Worm (Caenorhabditis elegans): ENCODE data around the gene F09G8.5.

DNA sequence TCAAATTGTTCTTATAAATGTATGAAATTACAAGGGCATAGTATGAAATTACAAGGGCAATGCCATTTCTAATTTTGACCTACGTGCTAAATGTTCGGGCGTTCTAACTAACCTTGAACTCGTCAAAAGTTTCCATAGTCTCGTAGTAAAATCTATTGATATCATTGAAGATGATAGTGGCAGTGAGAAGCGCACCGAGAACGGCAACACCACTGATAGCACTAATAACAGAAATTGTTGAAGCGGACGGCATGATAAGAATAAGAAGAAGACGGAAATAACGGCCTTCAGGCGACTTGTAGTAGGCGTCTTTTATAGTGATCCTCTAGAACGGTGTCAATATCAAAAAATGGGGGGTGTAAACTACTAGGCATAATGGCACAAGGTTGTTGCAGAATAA lies 8.6 kb downstream of the F09G8.5 start, which contains the start of gene col-91:
- TF ChIP-seq sea-1 (GFP tag; conservative IDR thresholded peaks at IDR 0.05) (no peak), scrt-1 (GFP tag; IDR thresholded peaks at IDR 0.05) (no peak), ama-1 (optimal IDR thresholded peaks at IDR 0.05) (no peak), hmbx-1 (tag; optimal IDR thresholded peaks at IDR 0.05) (no peak), aly-1 (tag; optimal IDR thresholded peaks at IDR 0.05) (no peak), F13C5.2 (tag; optimal IDR thresholded peaks at IDR 0.05) (no peak), B0310.2 (tag; optimal IDR thresholded peaks at IDR 0.05) (no peak), ets-7 (tag; optimal IDR thresholded peaks at IDR 0.05) (no peak), hnd-1 (tag; optimal IDR thresholded peaks at IDR 0.05) (no peak)
